Worm (Caenorhabditis elegans) whole organism, late embryonic: ENCODE measurements around the gene gtl-1.

ENCODE experiments used
- F13H6.1 ChIP-seq: sonication (generic microtip); optimal IDR thresholded peaks from 2 replicates; lab custom pipeline; 2016; ENCODE audit warnings: missing genetic modification characterization, missing compliant biosample characterization
- ama-1 ChIP-seq: fragments of 150-350 bp; optimal IDR thresholded peaks from 2 replicates; lab custom pipeline; 2014
- ceh-31 ChIP-seq: sonication (generic microtip); optimal IDR thresholded peaks from 2 replicates; lab custom pipeline; 2016; ENCODE audit warnings: missing genetic modification characterization, missing compliant biosample characterization
- ceh-48 ChIP-seq: sonication (generic microtip); optimal IDR thresholded peaks from 2 replicates; lab custom pipeline; 2016; ENCODE audit warnings: missing genetic modification characterization, inconsistent platforms, missing compliant biosample characterization
- fax-1 ChIP-seq: sonication (generic microtip); optimal IDR thresholded peaks from 2 replicates; lab custom pipeline; 2016; ENCODE audit warnings: missing genotype, missing genetic modification characterization, missing compliant biosample characterization
- hlh-13 ChIP-seq: fragments of 200-800 bp; sonication (Bioruptor generic); optimal IDR thresholded peaks from 2 replicates; lab custom pipeline; 2018; ENCODE audit warnings: mild to moderate bottlenecking, missing genetic modification characterization, missing compliant biosample characterization
- nhr-11 ChIP-seq: fragments of 150-350 bp; optimal IDR thresholded peaks from 2 replicates; lab custom pipeline; 2014; ENCODE audit warnings: missing biosample characterization, missing genetic modification characterization
- nhr-232 ChIP-seq: sonication (generic microtip); optimal IDR thresholded peaks from 2 replicates; lab custom pipeline; 2016; ENCODE audit warnings: missing genetic modification characterization, missing compliant biosample characterization
- pha-4 ChIP-seq: fragments of 150-350 bp; optimal IDR thresholded peaks from 2 replicates; lab custom pipeline; 2018; ENCODE audit warnings: missing biosample characterization, missing genetic modification reagents, missing genetic modification characterization
- pqm-1 ChIP-seq: sonication (generic microtip); optimal IDR thresholded peaks from 2 replicates; lab custom pipeline; 2016; ENCODE audit warnings: missing genetic modification characterization, missing compliant biosample characterization
- rnt-1 ChIP-seq: sonication (generic microtip); optimal IDR thresholded peaks from 2 replicates; lab custom pipeline; 2016; ENCODE audit warnings: missing genetic modification characterization, missing compliant biosample characterization
- sdc-2 ChIP-seq: sonication (generic microtip); optimal IDR thresholded peaks from 2 replicates; lab custom pipeline; 2016; ENCODE audit warnings: missing genotype, missing genetic modification characterization, missing compliant biosample characterization
- tbx-2 ChIP-seq: sonication (generic microtip); optimal IDR thresholded peaks from 2 replicates; lab custom pipeline; 2016; ENCODE audit warnings: missing genetic modification characterization, missing compliant biosample characterization

DNA sequence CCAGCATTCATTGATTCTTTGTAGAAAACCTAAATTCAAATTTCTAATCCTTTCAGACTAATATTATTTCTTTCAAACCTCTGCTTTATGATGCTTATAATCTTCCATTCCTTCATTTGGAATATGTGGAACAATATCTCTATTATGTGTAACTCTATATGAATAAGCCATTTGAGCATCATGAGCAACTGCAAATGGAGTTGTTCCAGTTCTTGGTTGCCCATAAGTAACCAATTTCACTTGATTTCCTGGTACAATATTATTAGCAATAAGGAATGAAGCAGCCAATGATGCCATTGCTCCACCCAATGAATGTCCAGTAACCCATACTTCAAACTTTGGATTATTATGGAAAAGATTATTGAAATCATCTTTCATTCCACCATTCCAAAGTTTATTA, 45.6 kb upstream of the gtl-1 start:
- TF ChIP-seq pha-4 (no peak), tbx-2 (tag; lab: Kevin White, UChicago) (no peak), F13H6.1 (no peak), hlh-13 (GFP tag; lab: Kevin White, UChicago) (no peak), sdc-2 (tag; lab: Kevin White, UChicago) (no peak), nhr-232 (tag; lab: Kevin White, UChicago) (no peak), pqm-1 (tag; lab: Kevin White, UChicago) (no peak), ama-1 (lab: Kevin White, UChicago) (no peak), ceh-48 (tag; lab: Kevin White, UChicago) (no peak), fax-1 (tag; lab: Kevin White, UChicago) (no peak), nhr-11 (no peak), ceh-31 (no peak), rnt-1 (tag; lab: Kevin White, UChicago) (no peak)
